Fruit fly (Drosophila melanogaster) whole organism, embryonic: Measurements from ENCODE around the gene hiro.
A peak's percentile ranks its signal among the peaks of the same experiment; 100 is the strongest.

Experiments
- B-H2 ChIP-seq: fragments of 200-800 bp; sonication (Bioruptor generic); optimal IDR thresholded peaks from 2 replicates; lab custom pipeline; 2018; ENCODE audit warnings: missing biosample characterization, mild to moderate bottlenecking, missing genetic modification characterization
- Bgb ChIP-seq: fragments of 200-800 bp; sonication (Bioruptor generic); IDR thresholded peaks from 2 replicates; pipeline ENCODE4 v1.3.6; 2022; ENCODE audit warnings: missing biosample characterization, missing genetic modification characterization; ENCODE audit not compliant: partially characterized antibody
- Bteb2 ChIP-seq: fragments of 200-800 bp; sonication (Bioruptor generic); optimal IDR thresholded peaks from 2 replicates; lab custom pipeline; 2016; ENCODE audit warnings: missing biosample characterization, missing genetic modification characterization
- CG12236 ChIP-seq: fragments of 200-800 bp; sonication (Bioruptor generic); optimal IDR thresholded peaks from 2 replicates; lab custom pipeline; 2016; ENCODE audit warnings: missing biosample characterization, missing genetic modification characterization
- CG15601 ChIP-seq: fragments of 200-800 bp; sonication (Bioruptor generic); optimal IDR thresholded peaks from 3 replicates; lab custom pipeline; 2019; ENCODE audit warnings: missing biosample characterization, mild to moderate bottlenecking, missing genetic modification characterization, moderate library complexity
- CG17361 ChIP-seq: fragments of 200-800 bp; sonication (Bioruptor generic); IDR thresholded peaks from 3 replicates; pipeline ENCODE4 v1.3.6; 2022; ENCODE audit warnings: missing biosample characterization, missing genetic modification characterization
- CG2678 ChIP-seq: fragments of 200-800 bp; sonication (Bioruptor generic); optimal IDR thresholded peaks from 3 replicates; lab custom pipeline; 2019; ENCODE audit warnings: missing biosample characterization, mild to moderate bottlenecking, missing genetic modification characterization, moderate library complexity
- CG30403 ChIP-seq: fragments of 200-800 bp; sonication (Bioruptor generic); optimal IDR thresholded peaks from 3 replicates; lab custom pipeline; 2016; ENCODE audit warnings: missing biosample characterization, missing genetic modification characterization
- CG33557 ChIP-seq: fragments of 200-800 bp; sonication (Bioruptor generic); optimal IDR thresholded peaks from 2 replicates; lab custom pipeline; 2019; ENCODE audit warnings: missing biosample characterization, mild to moderate bottlenecking, missing genetic modification characterization, moderate library complexity
- CG7839 ChIP-seq: fragments of 200-800 bp; sonication (Bioruptor generic); optimal IDR thresholded peaks from 3 replicates; lab custom pipeline; 2018; ENCODE audit warnings: missing biosample characterization, mild to moderate bottlenecking, missing genetic modification characterization, moderate library complexity
- CG7963 ChIP-seq: fragments of 200-800 bp; sonication (Bioruptor generic); IDR thresholded peaks from 3 replicates; pipeline ENCODE4 v1.3.6; 2022; ENCODE audit warnings: missing biosample characterization, missing genetic modification characterization; ENCODE audit not compliant: partially characterized antibody
- CG7987 ChIP-seq: fragments of 200-800 bp; sonication (Bioruptor generic); optimal IDR thresholded peaks from 2 replicates; lab custom pipeline; 2018; ENCODE audit warnings: missing biosample characterization, mild to moderate bottlenecking, missing genetic modification characterization, moderate library complexity
- CG8359 ChIP-seq: fragments of 200-800 bp; sonication (Bioruptor generic); optimal IDR thresholded peaks from 2 replicates; lab custom pipeline; 2017; ENCODE audit warnings: missing biosample characterization, mild to moderate bottlenecking, missing genetic modification characterization, borderline replicate concordance
- CG8478 ChIP-seq: fragments of >200 bp; optimal IDR thresholded peaks from 2 replicates; lab custom pipeline; 2018
- CG9437 ChIP-seq: fragments of 200-800 bp; sonication (Bioruptor generic); optimal IDR thresholded peaks from 2 replicates; lab custom pipeline; 2018; ENCODE audit warnings: missing biosample characterization, mild to moderate bottlenecking, missing genetic modification characterization
- CG9727 ChIP-seq: fragments of 200-800 bp; sonication (Bioruptor generic); optimal IDR thresholded peaks from 3 replicates; lab custom pipeline; 2017; ENCODE audit warnings: missing biosample characterization, mild to moderate bottlenecking, missing genetic modification characterization
- CG9797 ChIP-seq: fragments of 200-800 bp; sonication (Bioruptor generic); optimal IDR thresholded peaks from 3 replicates; lab custom pipeline; 2018; ENCODE audit warnings: missing biosample characterization, mild to moderate bottlenecking, missing genetic modification characterization
- Doc3 ChIP-seq: fragments of 200-800 bp; sonication (Bioruptor generic); IDR thresholded peaks from 3 replicates; pipeline ENCODE4 v1.3.6; 2022; ENCODE audit warnings: missing biosample characterization, missing genetic modification characterization; ENCODE audit not compliant: partially characterized antibody
- E2f1 ChIP-seq: fragments of 200-800 bp; sonication (Bioruptor generic); IDR thresholded peaks from 2 replicates; pipeline ENCODE4 v1.3.6; 2022; ENCODE audit warnings: missing biosample characterization, missing genetic modification characterization
- GATAe ChIP-seq: fragments of 200-800 bp; sonication (Bioruptor generic); conservative IDR thresholded peaks from 2 replicates; pipeline ENCODE4 v1.3.6; 2022; ENCODE audit warnings: missing biosample characterization, missing genetic modification characterization
- Hr39 ChIP-seq: fragments of >200 bp; optimal IDR thresholded peaks from 2 replicates; lab custom pipeline; 2017
- Med ChIP-seq: fragments of 200-800 bp; sonication (Bioruptor generic); peaks from one replicate; lab custom pipeline; 2016; ENCODE audit warnings: missing biosample characterization, missing genetic modification characterization, mild to moderate bottlenecking, inconsistent platforms, moderate library complexity
- NC2β ChIP-seq: fragments of 200-800 bp; sonication (Bioruptor generic); optimal IDR thresholded peaks from 2 replicates; lab custom pipeline; 2016; ENCODE audit warnings: missing biosample characterization, missing genetic modification characterization
- Nf-YC ChIP-seq: fragments of 200-800 bp; optimal IDR thresholded peaks from 3 replicates; lab custom pipeline; 2019; ENCODE audit warnings: missing biosample characterization, mild to moderate bottlenecking, missing genetic modification characterization, moderate library complexity
- Pdp1 ChIP-seq, 2 experiments: fragments of 200-800 bp; sonication (Bioruptor generic); optimal IDR thresholded peaks; 3 replicates each; lab custom pipeline; 2016; ENCODE audit warnings: missing biosample characterization in 2 of 2, missing genetic modification characterization in 2 of 2, mild to moderate bottlenecking in 1 of 2, moderate library complexity in 1 of 2
- Ptx1 ChIP-seq: fragments of 200-800 bp; sonication (Bioruptor generic); IDR thresholded peaks from 2 replicates; pipeline ENCODE4 v1.3.6; 2022; ENCODE audit warnings: missing biosample characterization, missing genetic modification characterization
- Sox102F ChIP-seq: fragments of 200-800 bp; sonication (Bioruptor generic); optimal IDR thresholded peaks from 2 replicates; lab custom pipeline; 2018; ENCODE audit warnings: missing biosample characterization, mild to moderate bottlenecking, missing genetic modification characterization, moderate library complexity
- Trl ChIP-seq, 3 experiments: fragments of >200 bp in 2 of 3; fragments of 200-800 bp in 1 of 3; sonication (Bioruptor generic) in 1 of 3; optimal IDR thresholded peaks; 2 replicates in 1 of 3; 3 replicates in 2 of 3; lab custom pipeline; 2016 to 2017; ENCODE audit warnings: missing biosample characterization in 1 of 3, missing genetic modification characterization in 1 of 3
- ara ChIP-seq: fragments of 200-800 bp; sonication (Bioruptor generic); IDR thresholded peaks from 2 replicates; pipeline ENCODE4 v1.3.6; 2022; ENCODE audit warnings: missing biosample characterization, missing genetic modification characterization
- bab2 ChIP-seq: fragments of 200-800 bp; sonication (Bioruptor generic); optimal IDR thresholded peaks from 2 replicates; lab custom pipeline; 2016; ENCODE audit warnings: missing biosample characterization, missing genetic modification characterization
- corto ChIP-seq: fragments of 200-800 bp; sonication (Bioruptor generic); optimal IDR thresholded peaks from 2 replicates; lab custom pipeline; 2016; ENCODE audit warnings: missing biosample characterization, mild to moderate bottlenecking, missing genetic modification characterization, moderate library complexity
- croc ChIP-seq: fragments of 200-800 bp; sonication (Bioruptor generic); conservative IDR thresholded peaks from 3 replicates; pipeline ENCODE4 v1.3.6; 2022; ENCODE audit warnings: missing biosample characterization, missing genetic modification characterization
- disco-r ChIP-seq: fragments of 200-800 bp; sonication (Bioruptor generic); optimal IDR thresholded peaks from 2 replicates; lab custom pipeline; 2016; ENCODE audit warnings: missing biosample characterization, missing genetic modification characterization
- dmrt99B ChIP-seq: fragments of 200-800 bp; sonication (Bioruptor generic); optimal IDR thresholded peaks from 2 replicates; lab custom pipeline; 2018; ENCODE audit warnings: missing biosample characterization, mild to moderate bottlenecking, missing genetic modification characterization, moderate library complexity
- dysf ChIP-seq: fragments of 200-800 bp; sonication (Bioruptor generic); IDR thresholded peaks from 3 replicates; pipeline ENCODE4 v1.3.6; 2022; ENCODE audit warnings: missing biosample characterization, missing genetic modification characterization
- esg ChIP-seq: fragments of 200-800 bp; sonication (Bioruptor generic); conservative IDR thresholded peaks from 2 replicates; pipeline ENCODE4 v1.3.6; 2022; ENCODE audit warnings: missing biosample characterization, missing genetic modification characterization
- fd3F ChIP-seq: fragments of 200-800 bp; sonication (Bioruptor generic); optimal IDR thresholded peaks from 2 replicates; lab custom pipeline; 2018; ENCODE audit warnings: missing biosample characterization, mild to moderate bottlenecking, missing genetic modification characterization, moderate library complexity
- grau ChIP-seq: fragments of 200-800 bp; optimal IDR thresholded peaks from 3 replicates; lab custom pipeline; 2019; ENCODE audit warnings: missing biosample characterization, mild to moderate bottlenecking, missing genetic modification characterization, moderate library complexity
- grn ChIP-seq: fragments of 200-800 bp; sonication (Bioruptor generic); optimal IDR thresholded peaks from 3 replicates; lab custom pipeline; 2017; ENCODE audit warnings: missing biosample characterization, missing genetic modification characterization
- pb ChIP-seq: fragments of 200-800 bp; sonication (Bioruptor generic); optimal IDR thresholded peaks from 3 replicates; lab custom pipeline; 2016; ENCODE audit warnings: missing biosample characterization, missing genetic modification characterization
- phol ChIP-seq: fragments of 200-800 bp; sonication (Bioruptor generic); optimal IDR thresholded peaks from 3 replicates; lab custom pipeline; 2018; ENCODE audit warnings: missing biosample characterization, mild to moderate bottlenecking, missing genetic modification characterization, moderate library complexity
- scrt ChIP-seq: fragments of 200-800 bp; sonication (Bioruptor generic); optimal IDR thresholded peaks from 2 replicates; lab custom pipeline; 2018; ENCODE audit warnings: missing biosample characterization, mild to moderate bottlenecking, missing genetic modification characterization, moderate library complexity
- slbo ChIP-seq: fragments of 200-800 bp; sonication (Bioruptor generic); IDR thresholded peaks from 2 replicates; pipeline ENCODE4 v1.3.6; 2022; ENCODE audit warnings: missing biosample characterization, missing genetic modification characterization
- sr ChIP-seq: fragments of 200-800 bp; sonication (Bioruptor generic); IDR thresholded peaks from 3 replicates; pipeline ENCODE4 v1.3.6; 2022; ENCODE audit warnings: missing biosample characterization, missing genetic modification characterization
- tap ChIP-seq: fragments of 200-800 bp; optimal IDR thresholded peaks from 3 replicates; lab custom pipeline; 2019; ENCODE audit warnings: missing biosample characterization, mild to moderate bottlenecking, missing genetic modification characterization, moderate library complexity
- tll ChIP-seq, 2 experiments: fragments of 200-800 bp in 1 of 2; fragments of >200 bp in 1 of 2; sonication (Bioruptor generic) in 1 of 2; optimal IDR thresholded peaks; 2 replicates each; lab custom pipeline; 2017 to 2019; ENCODE audit warnings: missing biosample characterization in 2 of 2, missing genetic modification characterization in 2 of 2, mild to moderate bottlenecking in 1 of 2, moderate library complexity in 1 of 2
- trh ChIP-seq: fragments of 200-800 bp; sonication (Bioruptor generic); optimal IDR thresholded peaks from 2 replicates; lab custom pipeline; 2016; ENCODE audit warnings: missing biosample characterization, missing genetic modification characterization
- vvl ChIP-seq: fragments of 200-800 bp; sonication (Bioruptor generic); IDR thresholded peaks from 2 replicates; pipeline ENCODE4 v1.3.6; 2022; ENCODE audit warnings: missing biosample characterization, missing genetic modification characterization
- z ChIP-seq: fragments of 200-800 bp; sonication (Bioruptor generic); IDR thresholded peaks from 3 replicates; pipeline ENCODE4 v1.3.6; 2022; ENCODE audit warnings: missing biosample characterization, missing genetic modification characterization

hiro gene

DNA sequence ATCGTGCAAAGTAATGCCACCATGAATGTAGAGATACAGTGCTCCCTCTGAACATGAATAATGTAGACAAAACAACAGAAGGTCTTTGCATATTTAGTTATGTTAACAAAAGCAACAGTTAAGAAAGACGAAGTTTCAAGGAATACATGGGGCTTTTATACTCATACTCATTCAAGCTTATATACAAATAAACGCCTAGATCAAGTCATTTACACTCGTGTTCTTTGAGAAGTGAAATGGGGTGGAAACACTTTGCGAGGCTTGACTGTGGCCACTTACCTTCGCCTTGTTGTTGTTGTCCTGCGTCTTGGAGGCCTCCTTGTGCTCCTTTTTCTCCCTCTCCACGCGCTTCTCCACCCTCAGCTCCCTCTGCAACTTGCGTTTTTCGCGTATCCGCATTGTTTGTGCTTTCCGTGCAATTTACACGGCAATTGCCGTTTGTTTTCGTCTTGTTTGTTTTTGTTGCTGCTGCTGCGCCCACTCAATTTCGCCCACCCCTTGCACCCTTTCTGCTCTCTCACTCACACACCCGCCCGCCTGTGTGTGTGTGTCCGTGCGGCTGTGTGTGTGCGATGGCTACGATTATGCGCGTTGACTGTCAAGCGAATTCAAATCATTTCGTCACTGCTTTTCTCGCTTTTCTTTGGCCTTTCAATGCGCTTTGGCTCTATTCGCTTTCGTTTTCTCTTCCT, 2.9 kb downstream of the hiro start (continued):
- TF ChIP-seq Nf-YC (no peak), Bteb2 (no peak), vvl (GFP tag; lab: Robert Waterston, UW) (no peak), tll (GFP tag; optimal IDR thresholded peaks at IDR 0.05; lab: Kevin White, UChicago) (peak in 1 of 2 experiments; percentile 33), CG9727 (GFP tag; lab: Kevin White, UChicago) (no peak), CG7963 (no peak), Doc3 (GFP tag; lab: Robert Waterston, UW) (0 out of 3 replicates have a peak, but pooled peaks have one; percentile 38), Pdp1 (GFP tag; optimal IDR thresholded peaks at IDR 0.05; lab: Kevin White, UChicago) (no peak), CG2678 (tag; lab: Kevin White, UChicago) (peak; percentile 17), Trl (optimal IDR thresholded peaks at IDR 0.05; lab: Kevin White, UChicago) (no peak), Trl (GFP tag; optimal IDR thresholded peaks at IDR 0.05; lab: Kevin White, UChicago) (no peak), grn (GFP tag; lab: Kevin White, UChicago) (no peak), CG17361 (GFP tag; lab: Robert Waterston, UW) (no peak), pb (GFP tag; lab: Kevin White, UChicago) (no peak), z (GFP tag; lab: Robert Waterston, UW) (peak; percentile 24; the same call in 1 of the 3 replicates), CG15601 (tag; lab: Kevin White, UChicago) (no peak), CG9797 (GFP tag; lab: Kevin White, UChicago) (no peak), CG7987 (GFP tag; lab: Kevin White, UChicago) (no peak), scrt (GFP tag; lab: Kevin White, UChicago) (no peak), Med (peak; percentile 7), NC2β (GFP tag; lab: Kevin White, UChicago) (no peak), Sox102F (GFP tag; lab: Kevin White, UChicago) (peak; percentile 15), esg (GFP tag; lab: Robert Waterston, UW) (no peak), disco-r (GFP tag; lab: Kevin White, UChicago) (no peak), CG33557 (GFP tag; lab: Kevin White, UChicago) (no peak), fd3F (GFP tag; lab: Kevin White, UChicago) (no peak), CG7839 (tag; lab: Kevin White, UChicago) (peak; percentile 37), GATAe (0 out of 2 replicates have a peak, but pooled peaks have one; percentile 9), grau (tag; lab: Kevin White, UChicago) (peak; percentile 86), bab2 (no peak), CG9437 (GFP tag; lab: Kevin White, UChicago) (no peak), E2f1 (GFP tag; lab: Robert Waterston, UW) (no peak), CG8478 (lab: Kevin White, UChicago) (peak; percentile 88), corto (GFP tag; lab: Kevin White, UChicago) (no peak), slbo (GFP tag; lab: Robert Waterston, UW) (peak; percentile 36), sr (GFP tag; lab: Robert Waterston, UW) (peak; percentile 90), trh (no peak), phol (no peak), dmrt99B (tag; lab: Kevin White, UChicago) (no peak), CG30403 (GFP tag; lab: Kevin White, UChicago) (no peak), CG12236 (no peak), B-H2 (GFP tag; lab: Kevin White, UChicago) (no peak), ara (GFP tag; lab: Robert Waterston, UW) (no peak), Bgb (GFP tag; lab: Robert Waterston, UW) (0 out of 2 replicates have a peak, but pooled peaks have one; percentile 8), dysf (GFP tag; lab: Robert Waterston, UW) (peak; percentile 43; the same call in 2 of the 3 replicates), croc (GFP tag; lab: Robert Waterston, UW) (no peak), CG8359 (GFP tag; lab: Kevin White, UChicago) (no peak), tap (no peak), Ptx1 (GFP tag; lab: Robert Waterston, UW) (0 out of 2 replicates have a peak, but pooled peaks have one; percentile 9), Hr39 (lab: Kevin White, UChicago) (peak; percentile 89)
